Worm (Caenorhabditis elegans): Measurements from ENCODE around the gene srlf-26.
A peak's percentile ranks its signal among the peaks of the same experiment; 100 is the strongest.

Gene srlf-26

DNA sequence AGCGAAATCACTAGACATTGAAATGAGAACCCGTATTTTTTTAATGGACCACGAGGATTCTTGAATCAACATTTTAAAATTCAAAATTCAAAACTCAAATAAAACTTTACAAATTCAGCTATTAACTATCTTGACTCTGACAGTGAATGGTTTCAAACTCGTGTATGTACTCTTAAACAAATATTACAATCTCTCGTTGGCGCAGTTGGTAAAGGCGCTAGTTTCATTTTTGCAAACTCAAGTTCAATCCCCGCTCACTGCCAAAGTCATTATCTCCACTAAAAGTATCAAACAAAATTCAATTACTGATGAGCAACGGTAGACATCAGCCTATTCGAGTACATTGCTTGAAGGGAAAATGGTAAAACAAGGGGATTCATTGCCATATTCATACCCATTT is 22.7 kb downstream of the srlf-26 start (continued):
- TF ChIP-seq madf-9 (GFP tag; conservative IDR thresholded peaks at IDR 0.05) (0 out of 2 replicates have a peak, but pooled peaks have one; percentile 49), set-16 (GFP tag; IDR thresholded peaks at IDR 0.05) (no peak), Y48G9A.11 (GFP tag; IDR thresholded peaks at IDR 0.05) (0 out of 2 replicates have a peak, but pooled peaks have one; percentile 55), daf-16 (GFP tag; optimal IDR thresholded peaks at IDR 0.05) (peak in 1 of 2 experiments; percentile 58), daf-16 (tag; optimal IDR thresholded peaks at IDR 0.05) (peak; percentile 23), ceh-28 (tag; optimal IDR thresholded peaks at IDR 0.05) (no peak), lin-38 (GFP tag; IDR thresholded peaks at IDR 0.05) (peak; percentile 58)

ce11 chrIV:13702681-13703080 is 23.9 kb downstream of the srlf-26 start:
- peak; percentile 11 for TF ChIP-seq ama-1 (optimal IDR thresholded peaks at IDR 0.05)
- peak; percentile 51 for TF ChIP-seq aha-1 (tag)
- TF ChIP-seq unc-62 (GFP tag; optimal IDR thresholded peaks at IDR 0.05 in 1 of 2), result peak in 1 of 2 experiments; percentile 96
- TF ChIP-seq unc-62 (tag; optimal IDR thresholded peaks at IDR 0.05), result no peak
- TF ChIP-seq ceh-62 (tag; optimal IDR thresholded peaks at IDR 0.05), result no peak
- no peak for TF ChIP-seq zfp-2 (tag; optimal IDR thresholded peaks at IDR 0.05)
- TF ChIP-seq ceh-20 (GFP tag; IDR thresholded peaks at IDR 0.05), result peak; percentile 11; the same call in 1 of the 2 replicates
- peak; percentile 7 for TF ChIP-seq hlh-11 (tag; optimal IDR thresholded peaks at IDR 0.05)

DNA sequence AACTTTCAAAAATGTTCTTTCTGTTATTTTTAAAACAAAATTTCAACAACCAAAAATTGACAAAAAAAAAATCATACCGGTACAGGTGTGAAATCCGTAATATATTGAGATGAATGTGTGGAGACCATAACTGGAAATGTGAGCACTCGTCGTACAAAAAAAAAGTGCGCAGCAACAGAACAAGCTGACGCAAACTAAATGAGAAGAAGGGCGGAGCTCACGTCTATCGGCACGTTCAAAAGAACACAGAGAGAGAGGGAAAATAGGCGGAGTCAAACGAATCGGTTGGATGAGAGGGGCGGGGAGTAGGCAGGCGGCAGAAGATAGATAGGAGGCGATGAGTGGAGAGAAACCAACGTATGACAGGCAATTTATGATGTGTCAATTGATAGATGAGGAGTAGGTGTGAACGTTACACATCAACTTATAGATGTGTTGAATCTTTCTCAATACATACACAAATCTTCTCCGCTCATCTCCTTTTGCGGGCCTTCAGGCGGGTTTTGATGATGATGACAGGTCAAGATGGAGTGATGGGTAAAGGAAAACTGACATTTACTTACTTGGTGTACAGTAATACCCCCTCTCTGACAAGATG is 25.2 kb downstream of the srlf-26 start, which contains the start of gene tlp-1:
Gene tlp-1 (minus strand): TSS at position 255 of the 598 bp plus-strand sequence.
- TF ChIP-seq mep-1 (tag; optimal IDR thresholded peaks at IDR 0.05) (peak; percentile 20), nhr-237 (tag; optimal IDR thresholded peaks at IDR 0.05) (no peak), Y105C5A.15 (GFP tag; IDR thresholded peaks at IDR 0.05) (no peak), nhr-28 (tag; optimal IDR thresholded peaks at IDR 0.05) (peak; percentile 44), daf-19 (GFP tag; conservative IDR thresholded peaks at IDR 0.05) (no peak), pha-4 (GFP tag; IDR thresholded peaks at IDR 0.05) (no peak), pha-4 (tag; optimal IDR thresholded peaks at IDR 0.05) (no peak), ztf-11 (tag; optimal IDR thresholded peaks at IDR 0.05) (no peak), ceh-62 (tag; optimal IDR thresholded peaks at IDR 0.05) (no peak), ceh-20 (GFP tag; IDR thresholded peaks at IDR 0.05) (peak; percentile 78), nhr-102 (tag; optimal IDR thresholded peaks at IDR 0.05) (no peak), lin-1 (GFP tag; IDR thresholded peaks at IDR 0.05) (no peak), attf-4 (tag; optimal IDR thresholded peaks at IDR 0.05) (no peak), dmd-6 (GFP tag; IDR thresholded peaks at IDR 0.05) (peak; percentile 26; the same call in 1 of the 2 replicates), unc-130 (GFP tag; optimal IDR thresholded peaks at IDR 0.05) (no peak), spr-1 (tag; optimal IDR thresholded peaks at IDR 0.05) (no peak), nhr-25 (tag; optimal IDR thresholded peaks at IDR 0.05; ENCODE audit: borderline replicate concordance, insufficient read depth) (peak; percentile 60), aha-1 (tag) (peak; percentile 97), nhr-11 (tag; optimal IDR thresholded peaks at IDR 0.05) (no peak), pqm-1 (tag; optimal IDR thresholded peaks at IDR 0.05) (no peak), lin-29 (GFP tag; IDR thresholded peaks at IDR 0.05) (no peak), hlh-11 (tag; optimal IDR thresholded peaks at IDR 0.05) (peak; percentile 48), ama-1 (optimal IDR thresholded peaks at IDR 0.05) (peak; percentile 76), nhr-111 (GFP tag; optimal IDR thresholded peaks at IDR 0.05) (no peak), nhr-41 (GFP tag; IDR thresholded peaks at IDR 0.05) (no peak), snpc-1.2 (GFP tag; IDR thresholded peaks at IDR 0.05) (no peak), mxl-3 (GFP tag; optimal IDR thresholded peaks at IDR 0.05) (peak; percentile 39), php-3 (GFP tag; IDR thresholded peaks at IDR 0.05) (no peak), F26F4.8 (GFP tag; conservative IDR thresholded peaks at IDR 0.05) (no peak), lim-7 (GFP tag; IDR thresholded peaks at IDR 0.05) (no peak), unc-62 (GFP tag; optimal IDR thresholded peaks at IDR 0.05 in 1 of 2) (peak in 1 of 2 experiments; percentile 100), unc-62 (tag; optimal IDR thresholded peaks at IDR 0.05) (peak; percentile 46), vab-7 (GFP tag; IDR thresholded peaks at IDR 0.05) (no peak), spr-3 (GFP tag; optimal IDR thresholded peaks at IDR 0.05) (no peak), daf-12 (tag; optimal IDR thresholded peaks at IDR 0.05) (no peak), gei-8 (GFP tag; optimal IDR thresholded peaks at IDR 0.05) (no peak), set-16 (GFP tag; IDR thresholded peaks at IDR 0.05) (no peak), skn-1 (tag; optimal IDR thresholded peaks at IDR 0.05) (no peak), ceh-82 (tag; optimal IDR thresholded peaks at IDR 0.05) (no peak), tra-1 (GFP tag; IDR thresholded peaks at IDR 0.05) (0 out of 2 replicates have a peak, but pooled peaks have one; percentile 49), zfp-2 (tag; optimal IDR thresholded peaks at IDR 0.05) (no peak)

Data from whole organism, L4 larva.